Fruit fly (Drosophila melanogaster) whole organism, embryonic: ENCODE measurements around the gene p24-1.

Experiments
- Bgb ChIP-seq: fragments of 200-800 bp; sonication (Bioruptor generic); IDR thresholded peaks from 2 replicates; pipeline ENCODE4 v1.3.6; 2022; ENCODE audit warnings: missing biosample characterization, missing genetic modification characterization; ENCODE audit not compliant: partially characterized antibody
- CG12391 ChIP-seq: fragments of 200-800 bp; sonication (Bioruptor generic); optimal IDR thresholded peaks from 3 replicates; lab custom pipeline; 2018; ENCODE audit warnings: missing biosample characterization, mild to moderate bottlenecking, missing genetic modification characterization, moderate library complexity
- CG14014 ChIP-seq: fragments of 200-800 bp; sonication (Bioruptor generic); IDR thresholded peaks from 2 replicates; pipeline ENCODE4 v1.3.6; 2022; ENCODE audit warnings: missing biosample characterization, missing genetic modification characterization
- CG14710 ChIP-seq: fragments of 200-800 bp; sonication (Bioruptor generic); optimal IDR thresholded peaks from 3 replicates; lab custom pipeline; 2019; ENCODE audit warnings: missing biosample characterization, mild to moderate bottlenecking, missing genetic modification characterization, moderate library complexity
- CG15073 ChIP-seq: fragments of 200-800 bp; sonication (Bioruptor generic); optimal IDR thresholded peaks from 2 replicates; lab custom pipeline; 2016; ENCODE audit warnings: missing biosample characterization, missing genetic modification characterization
- CG15514 ChIP-seq: fragments of 200-800 bp; sonication (Bioruptor generic); optimal IDR thresholded peaks from 3 replicates; lab custom pipeline; 2017; ENCODE audit warnings: missing biosample characterization, missing genetic modification characterization, mild to moderate bottlenecking, moderate library complexity, missing genetic modification reagents
- CG1603 ChIP-seq: fragments of 200-800 bp; sonication (Bioruptor generic); optimal IDR thresholded peaks from 2 replicates; lab custom pipeline; 2019; ENCODE audit warnings: missing biosample characterization, mild to moderate bottlenecking, missing genetic modification characterization, moderate library complexity
- CG16813 ChIP-seq: fragments of 200-800 bp; sonication (Bioruptor generic); IDR thresholded peaks from 3 replicates; pipeline ENCODE4 v1.3.6; 2022; ENCODE audit warnings: missing biosample characterization, missing genetic modification characterization; ENCODE audit not compliant: partially characterized antibody
- CG17359 ChIP-seq: fragments of 200-800 bp; sonication (Bioruptor generic); optimal IDR thresholded peaks from 3 replicates; lab custom pipeline; 2018; ENCODE audit warnings: missing biosample characterization, mild to moderate bottlenecking, missing genetic modification characterization, moderate library complexity
- CG32532 ChIP-seq: fragments of 200-800 bp; sonication (Bioruptor generic); IDR thresholded peaks from 2 replicates; pipeline ENCODE4 v1.3.6; 2022; ENCODE audit warnings: missing biosample characterization, missing genetic modification characterization
- CG32772 ChIP-seq: fragments of 200-800 bp; sonication (Bioruptor generic); IDR thresholded peaks from 2 replicates; pipeline ENCODE4 v1.3.6; 2022; ENCODE audit warnings: missing biosample characterization, missing genetic modification characterization
- CG3407 ChIP-seq: fragments of 200-800 bp; sonication (Bioruptor generic); optimal IDR thresholded peaks from 2 replicates; lab custom pipeline; 2018; ENCODE audit warnings: missing biosample characterization, mild to moderate bottlenecking, missing genetic modification characterization
- CG34376 ChIP-seq: fragments of 200-800 bp; sonication (Bioruptor generic); optimal IDR thresholded peaks from 2 replicates; lab custom pipeline; 2018; ENCODE audit warnings: missing biosample characterization, mild to moderate bottlenecking, missing genetic modification characterization
- CG3995 ChIP-seq: fragments of 200-800 bp; sonication (Bioruptor generic); optimal IDR thresholded peaks from 3 replicates; lab custom pipeline; 2016; ENCODE audit warnings: missing biosample characterization, missing genetic modification characterization
- CG8290 ChIP-seq, 3 experiments: fragments of 200-800 bp; sonication (Bioruptor generic); optimal IDR thresholded peaks; 2 replicates each; lab custom pipeline; 2016 to 2019; ENCODE audit warnings: missing biosample characterization in 3 of 3, missing genetic modification characterization in 3 of 3, mild to moderate bottlenecking in 2 of 3, moderate library complexity in 1 of 3
- D ChIP-seq, 2 experiments: fragments of 200-800 bp in 1 of 2; fragments of >200 bp in 1 of 2; sonication (Bioruptor generic) in 1 of 2; optimal IDR thresholded peaks; 2 replicates in 1 of 2; 3 replicates in 1 of 2; lab custom pipeline; 2017; ENCODE audit warnings: mild to moderate bottlenecking in 1 of 2, missing biosample characterization in 1 of 2, missing genetic modification characterization in 1 of 2, missing genetic modification reagents in 1 of 2
- Deaf1 ChIP-seq: fragments of 200-800 bp; optimal IDR thresholded peaks from 3 replicates; lab custom pipeline; 2019; ENCODE audit warnings: missing biosample characterization, mild to moderate bottlenecking, missing genetic modification characterization, moderate library complexity
- Dip3 ChIP-seq: fragments of 200-800 bp; sonication (Bioruptor generic); optimal IDR thresholded peaks from 3 replicates; lab custom pipeline; 2016; ENCODE audit warnings: missing biosample characterization, missing genetic modification characterization
- E2f2 ChIP-seq: fragments of 200-800 bp; sonication (Bioruptor generic); IDR thresholded peaks from 2 replicates; pipeline ENCODE4 v1.3.6; 2022; ENCODE audit warnings: missing biosample characterization, missing genetic modification characterization
- Ets97D ChIP-seq: fragments of 200-800 bp; sonication (Bioruptor generic); optimal IDR thresholded peaks from 3 replicates; lab custom pipeline; 2016; ENCODE audit warnings: missing biosample characterization, missing genetic modification characterization
- HLH4C ChIP-seq: fragments of 200-800 bp; sonication (Bioruptor generic); IDR thresholded peaks from 3 replicates; pipeline ENCODE4 v1.3.6; 2022; ENCODE audit warnings: missing biosample characterization, missing genetic modification characterization; ENCODE audit not compliant: partially characterized antibody
- Hand ChIP-seq: fragments of 200-800 bp; sonication (Bioruptor generic); optimal IDR thresholded peaks from 2 replicates; lab custom pipeline; 2017; ENCODE audit warnings: mild to moderate bottlenecking, missing biosample characterization, missing genetic modification reagents, missing genetic modification characterization
- MBD-R2 ChIP-seq: fragments of 200-800 bp; sonication (Bioruptor generic); IDR thresholded peaks from 2 replicates; pipeline ENCODE4 v1.3.6; 2022; ENCODE audit warnings: missing biosample characterization, missing genetic modification characterization
- Med ChIP-seq: fragments of 200-800 bp; sonication (Bioruptor generic); peaks from one replicate; lab custom pipeline; 2016; ENCODE audit warnings: missing biosample characterization, missing genetic modification characterization, mild to moderate bottlenecking, inconsistent platforms, moderate library complexity
- Pdp1 ChIP-seq, 2 experiments: fragments of 200-800 bp; sonication (Bioruptor generic); optimal IDR thresholded peaks; 3 replicates each; lab custom pipeline; 2016; ENCODE audit warnings: missing biosample characterization in 2 of 2, missing genetic modification characterization in 2 of 2, mild to moderate bottlenecking in 1 of 2, moderate library complexity in 1 of 2
- Xbp1 ChIP-seq: fragments of 200-800 bp; sonication (Bioruptor generic); optimal IDR thresholded peaks from 3 replicates; lab custom pipeline; 2016; ENCODE audit warnings: missing biosample characterization, mild to moderate bottlenecking, missing genetic modification characterization
- YL-1 ChIP-seq: fragments of 200-800 bp; sonication (Bioruptor generic); optimal IDR thresholded peaks from 3 replicates; lab custom pipeline; 2017; ENCODE audit warnings: missing biosample characterization, mild to moderate bottlenecking, missing genetic modification characterization
- ato ChIP-seq: fragments of 200-800 bp; sonication (Bioruptor generic); IDR thresholded peaks from 2 replicates; pipeline ENCODE4 v1.3.6; 2022; ENCODE audit warnings: missing biosample characterization, missing genetic modification characterization; ENCODE audit not compliant: partially characterized antibody
- bbx ChIP-seq: fragments of 200-800 bp; sonication (Bioruptor generic); IDR thresholded peaks from 2 replicates; pipeline ENCODE4 v1.3.6; 2022; ENCODE audit warnings: missing biosample characterization, missing genetic modification characterization; ENCODE audit not compliant: partially characterized antibody
- br ChIP-seq: fragments of >200 bp; optimal IDR thresholded peaks from 2 replicates; lab custom pipeline; 2017
- crp ChIP-seq, 2 experiments: fragments of 200-800 bp; sonication (Bioruptor generic); optimal IDR thresholded peaks; 2 replicates in 1 of 2; 3 replicates in 1 of 2; lab custom pipeline; 2017; ENCODE audit warnings: missing biosample characterization in 2 of 2, missing genetic modification characterization in 2 of 2, mild to moderate bottlenecking in 1 of 2, moderate library complexity in 1 of 2
- esg ChIP-seq: fragments of 200-800 bp; sonication (Bioruptor generic); conservative IDR thresholded peaks from 2 replicates; pipeline ENCODE4 v1.3.6; 2022; ENCODE audit warnings: missing biosample characterization, missing genetic modification characterization
- grau ChIP-seq: fragments of 200-800 bp; optimal IDR thresholded peaks from 3 replicates; lab custom pipeline; 2019; ENCODE audit warnings: missing biosample characterization, mild to moderate bottlenecking, missing genetic modification characterization, moderate library complexity
- gro ChIP-seq: fragments of 200-800 bp; sonication (Bioruptor generic); optimal IDR thresholded peaks from 2 replicates; lab custom pipeline; 2016; ENCODE audit warnings: missing biosample characterization, missing genetic modification characterization
- gsb-n ChIP-seq: fragments of 200-800 bp; sonication (Bioruptor generic); optimal IDR thresholded peaks from 3 replicates; lab custom pipeline; 2018; ENCODE audit warnings: missing biosample characterization, mild to moderate bottlenecking, missing genetic modification characterization
- hb ChIP-seq: fragments of 200-800 bp; sonication (Bioruptor generic); IDR thresholded peaks from 3 replicates; pipeline ENCODE4 v1.3.6; 2022; ENCODE audit warnings: missing biosample characterization, missing genetic modification characterization; ENCODE audit not compliant: partially characterized antibody
- hbn ChIP-seq: fragments of 200-800 bp; sonication (Bioruptor generic); IDR thresholded peaks from 2 replicates; pipeline ENCODE4 v1.3.6; 2022; ENCODE audit warnings: missing biosample characterization, missing genetic modification characterization; ENCODE audit not compliant: partially characterized antibody
- knrl ChIP-seq: fragments of 200-800 bp; sonication (Bioruptor generic); IDR thresholded peaks from 3 replicates; pipeline ENCODE4 v1.3.6; 2022; ENCODE audit warnings: missing biosample characterization, missing genetic modification characterization; ENCODE audit not compliant: partially characterized antibody
- lilli ChIP-seq: fragments of 200-800 bp; sonication (Bioruptor generic); optimal IDR thresholded peaks from 3 replicates; lab custom pipeline; 2016; ENCODE audit warnings: missing biosample characterization, missing genetic modification characterization
- mld ChIP-seq: fragments of 200-800 bp; sonication (Bioruptor generic); IDR thresholded peaks from 3 replicates; pipeline ENCODE4 v1.3.6; 2022; ENCODE audit warnings: missing biosample characterization, missing genetic modification characterization; ENCODE audit not compliant: partially characterized antibody
- nerfin-2 ChIP-seq: fragments of 200-800 bp; sonication (Bioruptor generic); IDR thresholded peaks from 2 replicates; pipeline ENCODE4 v1.3.6; 2022; ENCODE audit warnings: missing biosample characterization, missing genetic modification characterization; ENCODE audit not compliant: partially characterized antibody
- sens ChIP-seq: fragments of 200-800 bp; sonication (Bioruptor generic); peaks from one replicate; lab custom pipeline; 2016; ENCODE audit warnings: missing biosample characterization, missing genetic modification characterization
- sens-2 ChIP-seq: fragments of 200-800 bp; sonication (Bioruptor generic); IDR thresholded peaks from 2 replicates; pipeline ENCODE4 v1.3.6; 2022; ENCODE audit warnings: missing biosample characterization, missing genetic modification characterization
- stwl ChIP-seq: fragments of 200-800 bp; sonication (Bioruptor generic); optimal IDR thresholded peaks from 3 replicates; lab custom pipeline; 2018; ENCODE audit warnings: missing biosample characterization, mild to moderate bottlenecking, missing genetic modification characterization, moderate library complexity
- tna ChIP-seq: fragments of 200-800 bp; sonication (Bioruptor generic); IDR thresholded peaks from 2 replicates; pipeline ENCODE4 v1.3.6; 2022; ENCODE audit warnings: missing biosample characterization, missing genetic modification characterization; ENCODE audit not compliant: partially characterized antibody
- unc-4 ChIP-seq: fragments of 200-800 bp; sonication (Bioruptor generic); IDR thresholded peaks from 2 replicates; pipeline ENCODE4 v1.3.6; 2022; ENCODE audit warnings: missing biosample characterization, missing genetic modification characterization; ENCODE audit not compliant: partially characterized antibody
- zfh2 ChIP-seq: fragments of 200-800 bp; sonication (Bioruptor generic); optimal IDR thresholded peaks from 2 replicates; lab custom pipeline; 2016; ENCODE audit warnings: missing biosample characterization, missing genetic modification characterization

Gene p24-1

dm6 chrX:11888142-11888541, 35.8 kb upstream of the p24-1 start, which contains the start of gene CG1840 (continued):
- TF ChIP-seq tna (GFP tag; lab: Robert Waterston, UW), result peak; percentile 51; the same call in 1 of the 2 replicates
- peak; percentile 40 for TF ChIP-seq gro (GFP tag; lab: Kevin White, UChicago)
- TF ChIP-seq esg (GFP tag; lab: Robert Waterston, UW), result no peak
- peak; percentile 1 for TF ChIP-seq zfh2 (GFP tag; lab: Kevin White, UChicago)
- TF ChIP-seq CG3995, result no peak
- peak; percentile 8 for TF ChIP-seq CG34376
- TF ChIP-seq gsb-n (tag; lab: Kevin White, UChicago), result no peak
- TF ChIP-seq Xbp1 (GFP tag; lab: Kevin White, UChicago), result peak; percentile 76
- peak; percentile 59; the same call in 1 of the 2 replicates for TF ChIP-seq CG32772 (GFP tag; lab: Robert Waterston, UW)
- TF ChIP-seq ato (GFP tag; lab: Robert Waterston, UW), result peak; percentile 70; the same call in 1 of the 2 replicates
- peak; percentile 8 for TF ChIP-seq lilli (GFP tag; lab: Kevin White, UChicago)
- TF ChIP-seq Hand (GFP tag; lab: Kevin White, UChicago), result no peak
- TF ChIP-seq CG17359 (tag; lab: Kevin White, UChicago), result peak; percentile 65
- TF ChIP-seq knrl (GFP tag; lab: Robert Waterston, UW), result peak; percentile 69; the same call in 2 of the 3 replicates
- peak; percentile 65 for TF ChIP-seq CG16813 (GFP tag; lab: Robert Waterston, UW)
- TF ChIP-seq unc-4 (GFP tag; lab: Robert Waterston, UW), result peak; percentile 80
- no peak for TF ChIP-seq CG3407 (GFP tag; lab: Kevin White, UChicago)
- peak; percentile 51; the same call in 2 of the 3 replicates for TF ChIP-seq HLH4C (GFP tag; lab: Robert Waterston, UW)
- peak; percentile 78 for TF ChIP-seq sens (GFP tag; lab: Kevin White, UChicago)
- 0 out of 3 replicates have a peak, but pooled peaks have one; percentile 55 for TF ChIP-seq mld (GFP tag; lab: Robert Waterston, UW)
- TF ChIP-seq crp (GFP tag; optimal IDR thresholded peaks at IDR 0.05; lab: Kevin White, UChicago), result peak in 1 of 2 experiments; percentile 79
- TF ChIP-seq stwl, result peak; percentile 59
- TF ChIP-seq CG1603 (tag; lab: Kevin White, UChicago), result peak; percentile 28
- no peak for TF ChIP-seq CG8290 (GFP tag; optimal IDR thresholded peaks at IDR 0.05; lab: Kevin White, UChicago)
- peak in 1 of 2 experiments; percentile 23 for TF ChIP-seq CG8290 (tag; optimal IDR thresholded peaks at IDR 0.05; lab: Kevin White, UChicago)
- peak; percentile 22; the same call in 1 of the 2 replicates for TF ChIP-seq CG32532 (GFP tag; lab: Robert Waterston, UW)
- peak; percentile 26 for TF ChIP-seq CG14710
- TF ChIP-seq hb (GFP tag; lab: Robert Waterston, UW), result 0 out of 3 replicates have a peak, but pooled peaks have one; percentile 60
- TF ChIP-seq CG12391 (tag; lab: Kevin White, UChicago), result peak; percentile 15
- TF ChIP-seq Dip3 (GFP tag; lab: Kevin White, UChicago), result no peak
- TF ChIP-seq sens-2 (GFP tag; lab: Robert Waterston, UW), result no peak
- TF ChIP-seq CG15514 (GFP tag; lab: Kevin White, UChicago), result peak; percentile 53
- 0 out of 2 replicates have a peak, but pooled peaks have one; percentile 13 for TF ChIP-seq CG14014
- TF ChIP-seq Ets97D (GFP tag; lab: Kevin White, UChicago), result peak; percentile 13
- peak; percentile 72 for TF ChIP-seq Bgb (GFP tag; lab: Robert Waterston, UW)
- TF ChIP-seq br (lab: Kevin White, UChicago), result no peak
- peak; percentile 77 for TF ChIP-seq hbn (GFP tag; lab: Robert Waterston, UW)
- peak; percentile 74 for TF ChIP-seq Med (GFP tag; lab: Kevin White, UChicago)
- TF ChIP-seq Deaf1 (tag; lab: Kevin White, UChicago), result peak; percentile 2
- peak; percentile 13 for TF ChIP-seq YL-1 (GFP tag; lab: Kevin White, UChicago)
- peak; percentile 25 for TF ChIP-seq grau (tag; lab: Kevin White, UChicago)
- peak in 1 of 2 experiments; percentile 95 for TF ChIP-seq Pdp1 (GFP tag; optimal IDR thresholded peaks at IDR 0.05; lab: Kevin White, UChicago)
- 0 out of 2 replicates have a peak, but pooled peaks have one; percentile 20 for TF ChIP-seq E2f2 (GFP tag; lab: Robert Waterston, UW)
- peak; percentile 74 for TF ChIP-seq bbx (GFP tag; lab: Robert Waterston, UW)
- TF ChIP-seq CG15073 (GFP tag; lab: Kevin White, UChicago), result no peak
- peak; percentile 33; the same call in 1 of the 2 replicates for TF ChIP-seq nerfin-2 (GFP tag; lab: Robert Waterston, UW)
- TF ChIP-seq MBD-R2, result peak; percentile 61
- no peak for TF ChIP-seq D (optimal IDR thresholded peaks at IDR 0.05; lab: Kevin White, UChicago)
- TF ChIP-seq D (GFP tag; optimal IDR thresholded peaks at IDR 0.05; lab: Kevin White, UChicago), result no peak
